Worm (Caenorhabditis elegans): ENCODE results near the gene F36H9.7.

DNA sequence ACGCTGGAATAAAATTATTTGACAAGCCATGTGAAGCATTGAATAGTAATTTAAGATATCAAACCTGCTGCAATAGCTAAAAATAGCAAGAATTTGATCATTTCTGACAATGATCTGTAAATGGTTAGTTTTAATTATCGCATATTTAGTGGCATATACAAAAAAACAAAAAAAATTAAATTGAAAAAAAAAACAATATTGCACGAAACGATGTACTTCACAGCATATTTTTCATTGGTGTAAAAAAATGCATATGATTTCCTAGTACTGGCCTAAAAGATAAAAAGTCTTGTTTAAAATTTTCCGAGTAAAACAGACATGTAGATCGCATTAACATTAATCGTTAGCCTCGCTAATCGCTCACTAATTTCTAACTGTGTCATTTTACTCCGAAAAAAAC, 25.7 kb downstream of the F36H9.7 start, which contains the start of gene ZK697.8:
- TF ChIP-seq nhr-28 (tag; optimal IDR thresholded peaks at IDR 0.05) (no peak), elt-3 (tag; optimal IDR thresholded peaks at IDR 0.05) (no peak), ceh-83 (GFP tag; optimal IDR thresholded peaks at IDR 0.05) (no peak), unc-62 (GFP tag; optimal IDR thresholded peaks at IDR 0.05) (no peak), unc-39 (tag; optimal IDR thresholded peaks at IDR 0.05) (no peak), blmp-1 (tag; optimal IDR thresholded peaks at IDR 0.05) (no peak), nhr-237 (tag; optimal IDR thresholded peaks at IDR 0.05) (no peak), cnd-1 (tag; optimal IDR thresholded peaks at IDR 0.05) (no peak), sem-2 (GFP tag; optimal IDR thresholded peaks at IDR 0.05) (no peak), pha-4 (tag; optimal IDR thresholded peaks at IDR 0.05) (no peak), ceh-43 (GFP tag; optimal IDR thresholded peaks at IDR 0.05) (no peak), lsy-2 (tag; optimal IDR thresholded peaks at IDR 0.05) (no peak), lin-32 (GFP tag; optimal IDR thresholded peaks at IDR 0.05) (no peak)
